Fruit fly (Drosophila melanogaster) whole organism, embryonic: Measurements from ENCODE around the gene CG18281.
A peak's percentile ranks its signal among the peaks of the same experiment; 100 is the strongest.

ENCODE experiments used
- B-H1 ChIP-seq: fragments of 200-800 bp; sonication (Bioruptor generic); IDR thresholded peaks from 3 replicates; pipeline ENCODE4 v1.3.6; 2022; ENCODE audit warnings: missing biosample characterization, missing genetic modification characterization
- Bteb2 ChIP-seq: fragments of 200-800 bp; sonication (Bioruptor generic); optimal IDR thresholded peaks from 2 replicates; lab custom pipeline; 2016; ENCODE audit warnings: missing biosample characterization, missing genetic modification characterization
- C15 ChIP-seq: fragments of 200-800 bp; sonication (Bioruptor generic); IDR thresholded peaks from 3 replicates; pipeline ENCODE4 v1.3.6; 2022; ENCODE audit warnings: missing biosample characterization, missing genetic modification characterization
- CG10274 ChIP-seq: fragments of 200-800 bp; sonication (Bioruptor generic); optimal IDR thresholded peaks from 3 replicates; lab custom pipeline; 2017; ENCODE audit warnings: missing biosample characterization, mild to moderate bottlenecking, missing genetic modification characterization
- CG10366 ChIP-seq: fragments of 200-800 bp; sonication (Bioruptor generic); IDR thresholded peaks from 2 replicates; pipeline ENCODE4 v1.3.6; 2022; ENCODE audit warnings: missing biosample characterization, missing genetic modification characterization
- CG14441 ChIP-seq: fragments of 200-800 bp; sonication (Bioruptor generic); IDR thresholded peaks from 2 replicates; pipeline ENCODE4 v1.3.6; 2022; ENCODE audit warnings: missing biosample characterization, missing genetic modification characterization
- CG17912 ChIP-seq: fragments of 200-800 bp; sonication (Bioruptor generic); optimal IDR thresholded peaks from 2 replicates; lab custom pipeline; 2018; ENCODE audit warnings: missing biosample characterization, mild to moderate bottlenecking, missing genetic modification characterization
- CG2129 ChIP-seq: fragments of 200-800 bp; sonication (Bioruptor generic); IDR thresholded peaks from 2 replicates; pipeline ENCODE4 v1.3.6; 2022; ENCODE audit warnings: missing biosample characterization, missing genetic modification characterization; ENCODE audit not compliant: partially characterized antibody
- CG2889 ChIP-seq: fragments of 200-800 bp; sonication (Bioruptor generic); IDR thresholded peaks from 3 replicates; pipeline ENCODE4 v1.3.6; 2022; ENCODE audit warnings: missing biosample characterization, missing genetic modification characterization
- CG31441 ChIP-seq: fragments of 200-800 bp; sonication (Bioruptor generic); IDR thresholded peaks from 2 replicates; pipeline ENCODE4 v1.3.6; 2022; ENCODE audit warnings: missing biosample characterization, missing genetic modification characterization
- CG3281 ChIP-seq: fragments of 200-800 bp; sonication (Bioruptor generic); optimal IDR thresholded peaks from 3 replicates; lab custom pipeline; 2017; ENCODE audit warnings: missing biosample characterization, mild to moderate bottlenecking, missing genetic modification characterization
- CG4404 ChIP-seq: fragments of 200-800 bp; sonication (Bioruptor generic); IDR thresholded peaks from 2 replicates; pipeline ENCODE4 v1.3.6; 2022; ENCODE audit warnings: missing biosample characterization, missing genetic modification characterization
- CG6854 ChIP-seq: fragments of 200-800 bp; sonication (Bioruptor generic); optimal IDR thresholded peaks from 3 replicates; lab custom pipeline; 2017; ENCODE audit warnings: missing biosample characterization, mild to moderate bottlenecking, missing genetic modification characterization
- CG7357 ChIP-seq: fragments of 200-800 bp; sonication (Bioruptor generic); IDR thresholded peaks from 3 replicates; pipeline ENCODE4 v1.3.6; 2022; ENCODE audit warnings: missing biosample characterization, missing genetic modification characterization
- CG7839 ChIP-seq: fragments of 200-800 bp; sonication (Bioruptor generic); optimal IDR thresholded peaks from 3 replicates; lab custom pipeline; 2018; ENCODE audit warnings: missing biosample characterization, mild to moderate bottlenecking, missing genetic modification characterization, moderate library complexity
- CG8765 ChIP-seq: fragments of 200-800 bp; sonication (Bioruptor generic); IDR thresholded peaks from 2 replicates; pipeline ENCODE4 v1.3.6; 2022; ENCODE audit warnings: missing biosample characterization, missing genetic modification characterization
- CG9817 ChIP-seq: fragments of 200-800 bp; sonication (Bioruptor generic); optimal IDR thresholded peaks from 2 replicates; lab custom pipeline; 2018; ENCODE audit warnings: missing biosample characterization, mild to moderate bottlenecking, missing genetic modification characterization, moderate library complexity
- CoRest ChIP-seq: fragments of 200-800 bp; sonication (Bioruptor generic); optimal IDR thresholded peaks from 3 replicates; lab custom pipeline; 2018; ENCODE audit warnings: missing biosample characterization, mild to moderate bottlenecking, missing genetic modification characterization, moderate library complexity
- Dek ChIP-seq: fragments of 200-800 bp; sonication (Bioruptor generic); optimal IDR thresholded peaks from 3 replicates; lab custom pipeline; 2019; ENCODE audit warnings: missing biosample characterization, mild to moderate bottlenecking, missing genetic modification characterization, moderate library complexity
- Dfd ChIP-seq, 2 experiments: fragments of >200 bp; optimal IDR thresholded peaks; 2 replicates each; lab custom pipeline; 2017; ENCODE audit warnings: missing biosample characterization in 2 of 2, missing genetic modification characterization in 2 of 2
- Doc3 ChIP-seq: fragments of 200-800 bp; sonication (Bioruptor generic); IDR thresholded peaks from 3 replicates; pipeline ENCODE4 v1.3.6; 2022; ENCODE audit warnings: missing biosample characterization, missing genetic modification characterization; ENCODE audit not compliant: partially characterized antibody
- HLH54F ChIP-seq: fragments of 200-800 bp; sonication (Bioruptor generic); optimal IDR thresholded peaks from 3 replicates; lab custom pipeline; 2016; ENCODE audit warnings: missing biosample characterization, missing genetic modification characterization
- MTF-1 ChIP-seq: fragments of 200-800 bp; sonication (Bioruptor generic); optimal IDR thresholded peaks from 2 replicates; lab custom pipeline; 2018; ENCODE audit warnings: missing biosample characterization, mild to moderate bottlenecking, missing genetic modification characterization, borderline replicate concordance
- Mrtf ChIP-seq: fragments of 200-800 bp; sonication (Bioruptor generic); IDR thresholded peaks from 3 replicates; pipeline ENCODE4 v1.3.6; 2022; ENCODE audit warnings: missing biosample characterization, missing genetic modification characterization
- NC2α ChIP-seq: fragments of 200-800 bp; sonication (Bioruptor generic); optimal IDR thresholded peaks from 2 replicates; lab custom pipeline; 2016; ENCODE audit warnings: missing biosample characterization, missing genetic modification characterization
- Nf-YC ChIP-seq: fragments of 200-800 bp; optimal IDR thresholded peaks from 3 replicates; lab custom pipeline; 2019; ENCODE audit warnings: missing biosample characterization, mild to moderate bottlenecking, missing genetic modification characterization, moderate library complexity
- Oli ChIP-seq: fragments of 200-800 bp; sonication (Bioruptor generic); optimal IDR thresholded peaks from 2 replicates; lab custom pipeline; 2018; ENCODE audit warnings: missing biosample characterization, mild to moderate bottlenecking, missing genetic modification characterization, moderate library complexity
- Scr ChIP-seq: fragments of 200-800 bp; sonication (Bioruptor generic); IDR thresholded peaks from 2 replicates; pipeline ENCODE4 v1.3.6; 2022; ENCODE audit warnings: missing biosample characterization, missing genetic modification characterization; ENCODE audit not compliant: partially characterized antibody
- Taf1 ChIP-seq: fragments of 200-800 bp; sonication (Bioruptor generic); IDR thresholded peaks from 2 replicates; pipeline ENCODE4 v1.3.6; 2022; ENCODE audit warnings: missing biosample characterization, missing genetic modification characterization
- ase ChIP-seq: fragments of 200-800 bp; sonication (Bioruptor generic); IDR thresholded peaks from 3 replicates; pipeline ENCODE4 v1.3.6; 2022; ENCODE audit warnings: missing biosample characterization, missing genetic modification characterization
- bbx ChIP-seq: fragments of 200-800 bp; sonication (Bioruptor generic); IDR thresholded peaks from 2 replicates; pipeline ENCODE4 v1.3.6; 2022; ENCODE audit warnings: missing biosample characterization, missing genetic modification characterization; ENCODE audit not compliant: partially characterized antibody
- cato ChIP-seq: fragments of 200-800 bp; sonication (Bioruptor generic); optimal IDR thresholded peaks from 2 replicates; lab custom pipeline; 2016; ENCODE audit warnings: missing biosample characterization, missing genetic modification characterization, borderline replicate concordance
- cg ChIP-seq: fragments of 200-800 bp; sonication (Bioruptor generic); optimal IDR thresholded peaks from 3 replicates; lab custom pipeline; 2019; ENCODE audit warnings: missing biosample characterization, mild to moderate bottlenecking, missing genetic modification characterization, moderate library complexity
- ci ChIP-seq: fragments of 200-800 bp; sonication (Bioruptor generic); IDR thresholded peaks from 3 replicates; pipeline ENCODE4 v1.3.6; 2022; ENCODE audit warnings: missing biosample characterization, missing genetic modification characterization
- eve ChIP-seq, 2 experiments: fragments of >200 bp; optimal IDR thresholded peaks; 2 replicates each; lab custom pipeline; 2017; ENCODE audit warnings: missing biosample characterization in 2 of 2, missing genetic modification characterization in 2 of 2
- gce ChIP-seq: fragments of 200-800 bp; sonication (Bioruptor generic); IDR thresholded peaks from 3 replicates; pipeline ENCODE4 v1.3.6; 2022; ENCODE audit warnings: missing biosample characterization, missing genetic modification characterization
- jigr1 ChIP-seq: fragments of 200-800 bp; sonication (Bioruptor generic); IDR thresholded peaks from 3 replicates; pipeline ENCODE4 v1.3.6; 2022; ENCODE audit warnings: missing biosample characterization, missing genetic modification characterization
- kni ChIP-seq: fragments of 200-800 bp; sonication (Bioruptor generic); optimal IDR thresholded peaks from 3 replicates; lab custom pipeline; 2017; ENCODE audit warnings: mild to moderate bottlenecking, missing biosample characterization, missing genetic modification reagents, missing genetic modification characterization
- lab ChIP-seq: fragments of 200-800 bp; sonication (Bioruptor generic); optimal IDR thresholded peaks from 3 replicates; lab custom pipeline; 2017; ENCODE audit warnings: missing biosample characterization, missing genetic modification characterization, mild to moderate bottlenecking, moderate library complexity, missing genetic modification reagents
- lilli ChIP-seq: fragments of 200-800 bp; sonication (Bioruptor generic); optimal IDR thresholded peaks from 3 replicates; lab custom pipeline; 2016; ENCODE audit warnings: missing biosample characterization, missing genetic modification characterization
- otp ChIP-seq: fragments of 200-800 bp; sonication (Bioruptor generic); IDR thresholded peaks from 3 replicates; pipeline ENCODE4, ENCODE4 v1.3.6; 2022; ENCODE audit warnings: missing biosample characterization, missing genetic modification characterization
- shn ChIP-seq: fragments of 200-800 bp; sonication (Bioruptor generic); optimal IDR thresholded peaks from 3 replicates; lab custom pipeline; 2016; ENCODE audit warnings: missing biosample characterization, missing genetic modification characterization
- sisA ChIP-seq: fragments of 200-800 bp; sonication (Bioruptor generic); IDR thresholded peaks from 2 replicates; pipeline ENCODE4 v1.3.6; 2022; ENCODE audit warnings: missing biosample characterization, missing genetic modification characterization
- so ChIP-seq: fragments of 200-800 bp; sonication (Bioruptor generic); IDR thresholded peaks from 3 replicates; pipeline ENCODE4 v1.3.6; 2022; ENCODE audit warnings: missing biosample characterization, missing genetic modification characterization
- sr ChIP-seq: fragments of 200-800 bp; sonication (Bioruptor generic); IDR thresholded peaks from 3 replicates; pipeline ENCODE4 v1.3.6; 2022; ENCODE audit warnings: missing biosample characterization, missing genetic modification characterization
- sug ChIP-seq: fragments of 200-800 bp; optimal IDR thresholded peaks from 2 replicates; lab custom pipeline; 2019; ENCODE audit warnings: missing biosample characterization, mild to moderate bottlenecking, missing genetic modification characterization, moderate library complexity
- unpg ChIP-seq: fragments of 200-800 bp; sonication (Bioruptor generic); optimal IDR thresholded peaks from 3 replicates; lab custom pipeline; 2018; ENCODE audit warnings: missing biosample characterization, mild to moderate bottlenecking, missing genetic modification characterization, moderate library complexity
- wor ChIP-seq: fragments of 200-800 bp; sonication (Bioruptor generic); IDR thresholded peaks from 2 replicates; pipeline ENCODE4 v1.3.6; 2022; ENCODE audit warnings: missing biosample characterization, missing genetic modification characterization

CG18281 gene

dm6 chr3L:20493417-20494261 lies 6.0 kb upstream of the CG18281 start (continued):
- TF ChIP-seq otp (GFP tag; lab: Robert Waterston, UW) (peak; percentile 66; the same call in 1 of the 3 replicates), Dfd (GFP tag; optimal IDR thresholded peaks at IDR 0.05; lab: Kevin White, UChicago) (no peak), CG10274 (GFP tag; lab: Kevin White, UChicago) (peak; percentile 43), Mrtf (GFP tag; lab: Robert Waterston, UW) (peak; percentile 64; the same call in 1 of the 3 replicates), CG8765 (GFP tag; lab: Robert Waterston, UW) (peak; percentile 25; the same call in 1 of the 2 replicates), kni (peak; percentile 39), Taf1 (GFP tag; lab: Robert Waterston, UW) (peak; percentile 56; the same call in 1 of the 2 replicates), sisA (GFP tag; lab: Robert Waterston, UW) (peak; percentile 37; the same call in 1 of the 2 replicates), Scr (GFP tag; lab: Robert Waterston, UW) (no peak), eve (GFP tag; optimal IDR thresholded peaks at IDR 0.05; lab: Kevin White, UChicago) (peak in 1 of 2 experiments; percentile 47), CG7839 (peak; percentile 86), C15 (GFP tag; lab: Robert Waterston, UW) (0 out of 3 replicates have a peak, but pooled peaks have one; percentile 39), wor (peak; percentile 58), cg (GFP tag; lab: Kevin White, UChicago) (peak; percentile 29), sr (GFP tag; lab: Robert Waterston, UW) (peak; percentile 96), bbx (GFP tag; lab: Robert Waterston, UW) (no peak), Oli (tag; lab: Kevin White, UChicago) (peak; percentile 78), CG31441 (GFP tag; lab: Robert Waterston, UW) (peak; percentile 67; the same call in 1 of the 2 replicates), Nf-YC (tag; lab: Kevin White, UChicago) (peak; percentile 35), CG10366 (GFP tag; lab: Robert Waterston, UW) (peak; percentile 77), MTF-1 (GFP tag; lab: Kevin White, UChicago) (peak; percentile 59), CG3281 (GFP tag; lab: Kevin White, UChicago) (peak; percentile 81), CG6854 (GFP tag; lab: Kevin White, UChicago) (peak; percentile 54), ase (GFP tag; lab: Robert Waterston, UW) (peak; percentile 69; the same call in 2 of the 3 replicates), lilli (peak; percentile 80), shn (peak; percentile 36), so (peak; percentile 73; the same call in 2 of the 3 replicates), jigr1 (GFP tag; lab: Robert Waterston, UW) (peak; percentile 53; the same call in 2 of the 3 replicates), HLH54F (GFP tag; lab: Kevin White, UChicago) (peak; percentile 38), CG2129 (no peak), gce (GFP tag; lab: Robert Waterston, UW) (0 out of 3 replicates have a peak, but pooled peaks have one; percentile 47), Bteb2 (GFP tag; lab: Kevin White, UChicago) (peak; percentile 60), unpg (peak; percentile 83), B-H1 (GFP tag; lab: Robert Waterston, UW) (peak; percentile 73), sug (tag; lab: Kevin White, UChicago) (peak; percentile 49), ci (GFP tag; lab: Robert Waterston, UW) (peak; percentile 69), Doc3 (no peak), cato (peak; percentile 11), CoRest (tag; lab: Kevin White, UChicago) (peak; percentile 73), CG7357 (GFP tag; lab: Robert Waterston, UW) (peak; percentile 41; the same call in 1 of the 3 replicates), lab (GFP tag; lab: Kevin White, UChicago) (peak; percentile 85), CG17912 (GFP tag; lab: Kevin White, UChicago) (no peak), CG9817 (tag; lab: Kevin White, UChicago) (peak; percentile 27), CG14441 (peak; percentile 78), NC2α (GFP tag; lab: Kevin White, UChicago) (no peak), CG2889 (GFP tag; lab: Robert Waterston, UW) (no peak), Dek (peak; percentile 78), CG4404 (GFP tag; lab: Robert Waterston, UW) (peak; percentile 50)
